Fruit fly (Drosophila melanogaster): ENCODE results near the gene CG15012.

DNA sequence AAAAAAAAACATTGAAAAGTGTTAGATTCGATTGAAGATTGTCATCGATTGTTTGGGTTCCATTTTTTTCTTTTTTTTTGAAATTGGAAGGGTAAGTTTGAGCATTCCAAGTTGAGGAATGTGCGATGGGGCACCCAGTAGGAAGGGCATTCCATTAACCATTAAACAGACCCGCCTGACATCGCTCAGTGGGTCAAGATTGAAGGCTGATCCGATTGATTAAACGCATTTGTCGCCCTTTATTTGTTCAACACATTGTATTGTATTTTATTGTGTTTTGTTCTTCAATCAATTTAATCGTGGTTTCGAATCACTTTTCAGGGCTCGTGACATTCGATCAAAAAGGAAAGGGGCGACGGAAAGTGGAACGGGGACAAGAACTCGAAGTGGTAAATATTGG lies 49.0 kb upstream of the CG15012 start:
- TF ChIP-seq foxo (GFP tag; optimal IDR thresholded peaks at IDR 0.05) (no peak), pan (optimal IDR thresholded peaks at IDR 0.05) (no peak), Abd-B (GFP tag; optimal IDR thresholded peaks at IDR 0.05) (no peak), CrebA (GFP tag; optimal IDR thresholded peaks at IDR 0.05; ENCODE audit: borderline replicate concordance) (no peak), usp (GFP tag; optimal IDR thresholded peaks at IDR 0.05) (no peak), HLH106 (tag; optimal IDR thresholded peaks at IDR 0.05) (no peak), Myc (optimal IDR thresholded peaks at IDR 0.05) (no peak), Jra (GFP tag; optimal IDR thresholded peaks at IDR 0.05) (no peak), OdsH (GFP tag; optimal IDR thresholded peaks at IDR 0.05) (no peak)

Data from whole organism, wandering third instar larva.